Fruit fly (Drosophila melanogaster) whole organism, embryonic: Measurements from ENCODE around the gene Taf6.

Experiments
- ATbp ChIP-seq: fragments of 200-800 bp; sonication (Bioruptor generic); optimal IDR thresholded peaks from 2 replicates; lab custom pipeline; 2017; ENCODE audit warnings: missing biosample characterization, mild to moderate bottlenecking, missing genetic modification characterization, missing genetic modification reagents
- Abd-B ChIP-seq: fragments of 200-800 bp; sonication (Bioruptor generic); optimal IDR thresholded peaks from 2 replicates; lab custom pipeline; 2018; ENCODE audit warnings: missing biosample characterization, mild to moderate bottlenecking, missing genetic modification characterization, moderate library complexity
- Aef1 ChIP-seq: fragments of 200-800 bp; sonication (Bioruptor generic); IDR thresholded peaks from 3 replicates; pipeline ENCODE4 v1.3.6; 2022; ENCODE audit warnings: missing biosample characterization, missing genetic modification characterization
- CG10431 ChIP-seq: fragments of 200-800 bp; sonication (Bioruptor generic); optimal IDR thresholded peaks from 3 replicates; lab custom pipeline; 2018; ENCODE audit warnings: missing biosample characterization, mild to moderate bottlenecking, missing genetic modification characterization
- CG11093 ChIP-seq: fragments of 200-800 bp; sonication (Bioruptor generic); IDR thresholded peaks from 3 replicates; pipeline ENCODE4 v1.3.6; 2022; ENCODE audit warnings: missing biosample characterization, missing genetic modification characterization
- CG11504 ChIP-seq: fragments of 200-800 bp; sonication (Bioruptor generic); optimal IDR thresholded peaks from 3 replicates; lab custom pipeline; 2019; ENCODE audit warnings: missing biosample characterization, mild to moderate bottlenecking, missing genetic modification characterization, moderate library complexity
- CG11723 ChIP-seq: fragments of 200-800 bp; sonication (Bioruptor generic); optimal IDR thresholded peaks from 2 replicates; lab custom pipeline; 2017; ENCODE audit warnings: missing biosample characterization, mild to moderate bottlenecking, missing genetic modification characterization
- CG12104 ChIP-seq: fragments of 200-800 bp; sonication (Bioruptor generic); optimal IDR thresholded peaks from 3 replicates; lab custom pipeline; 2016; ENCODE audit warnings: missing biosample characterization, missing genetic modification characterization
- CG12155 ChIP-seq: fragments of 200-800 bp; sonication (Bioruptor generic); optimal IDR thresholded peaks from 3 replicates; lab custom pipeline; 2016; ENCODE audit warnings: missing biosample characterization, missing genetic modification characterization
- CG14710 ChIP-seq: fragments of 200-800 bp; sonication (Bioruptor generic); optimal IDR thresholded peaks from 3 replicates; lab custom pipeline; 2019; ENCODE audit warnings: missing biosample characterization, mild to moderate bottlenecking, missing genetic modification characterization, moderate library complexity
- CG17328 ChIP-seq: fragments of 200-800 bp; sonication (Bioruptor generic); IDR thresholded peaks from 2 replicates; pipeline ENCODE4 v1.3.6; 2022; ENCODE audit warnings: missing biosample characterization, missing genetic modification characterization
- CG17359 ChIP-seq: fragments of 200-800 bp; sonication (Bioruptor generic); optimal IDR thresholded peaks from 3 replicates; lab custom pipeline; 2018; ENCODE audit warnings: missing biosample characterization, mild to moderate bottlenecking, missing genetic modification characterization, moderate library complexity
- CG17829 ChIP-seq: fragments of 200-800 bp; optimal IDR thresholded peaks from 2 replicates; lab custom pipeline; 2019; ENCODE audit warnings: missing biosample characterization, mild to moderate bottlenecking, missing genetic modification characterization, moderate library complexity
- CG17912 ChIP-seq: fragments of 200-800 bp; sonication (Bioruptor generic); optimal IDR thresholded peaks from 2 replicates; lab custom pipeline; 2018; ENCODE audit warnings: missing biosample characterization, mild to moderate bottlenecking, missing genetic modification characterization
- CG33213 ChIP-seq: fragments of 200-800 bp; sonication (Bioruptor generic); optimal IDR thresholded peaks from 3 replicates; lab custom pipeline; 2016; ENCODE audit warnings: missing biosample characterization, missing genetic modification characterization
- CG3838 ChIP-seq: fragments of 200-800 bp; sonication (Bioruptor generic); optimal IDR thresholded peaks from 3 replicates; lab custom pipeline; 2016; ENCODE audit warnings: missing biosample characterization, missing genetic modification characterization
- CG43689 ChIP-seq: fragments of 200-800 bp; sonication (Bioruptor generic); IDR thresholded peaks from 2 replicates; pipeline ENCODE4 v1.3.6; 2022; ENCODE audit warnings: missing biosample characterization, missing genetic modification characterization
- CG6254 ChIP-seq: fragments of 200-800 bp; sonication (Bioruptor generic); optimal IDR thresholded peaks from 3 replicates; lab custom pipeline; 2017; ENCODE audit warnings: mild to moderate bottlenecking, missing biosample characterization, missing genetic modification reagents, missing genetic modification characterization
- CG6813 ChIP-seq: fragments of 200-800 bp; sonication (Bioruptor generic); optimal IDR thresholded peaks from 2 replicates; lab custom pipeline; 2017; ENCODE audit warnings: missing biosample characterization, missing genetic modification characterization, mild to moderate bottlenecking, moderate library complexity, missing genetic modification reagents
- CG6854 ChIP-seq: fragments of 200-800 bp; sonication (Bioruptor generic); optimal IDR thresholded peaks from 3 replicates; lab custom pipeline; 2017; ENCODE audit warnings: missing biosample characterization, mild to moderate bottlenecking, missing genetic modification characterization
- CG7928 ChIP-seq: fragments of 200-800 bp; sonication (Bioruptor generic); optimal IDR thresholded peaks from 2 replicates; lab custom pipeline; 2017; ENCODE audit warnings: missing biosample characterization, mild to moderate bottlenecking, missing genetic modification characterization
- CG9876 ChIP-seq: fragments of 200-800 bp; sonication (Bioruptor generic); optimal IDR thresholded peaks from 2 replicates; lab custom pipeline; 2016; ENCODE audit warnings: missing biosample characterization, missing genetic modification characterization
- D19A ChIP-seq: fragments of 200-800 bp; optimal IDR thresholded peaks from 3 replicates; lab custom pipeline; 2019; ENCODE audit warnings: missing biosample characterization, mild to moderate bottlenecking, missing genetic modification characterization, moderate library complexity
- D19B ChIP-seq: fragments of 200-800 bp; sonication (Bioruptor generic); optimal IDR thresholded peaks from 2 replicates; lab custom pipeline; 2017; ENCODE audit warnings: missing biosample characterization, mild to moderate bottlenecking, missing genetic modification characterization
- Drgx ChIP-seq: fragments of 200-800 bp; sonication (Bioruptor generic); IDR thresholded peaks from 2 replicates; pipeline ENCODE4 v1.3.6; 2022; ENCODE audit warnings: missing biosample characterization, missing genetic modification characterization
- Fer3 ChIP-seq: fragments of 200-800 bp; sonication (Bioruptor generic); optimal IDR thresholded peaks from 2 replicates; lab custom pipeline; 2018; ENCODE audit warnings: missing biosample characterization, mild to moderate bottlenecking, missing genetic modification characterization, moderate library complexity
- HLH54F ChIP-seq: fragments of 200-800 bp; sonication (Bioruptor generic); optimal IDR thresholded peaks from 3 replicates; lab custom pipeline; 2016; ENCODE audit warnings: missing biosample characterization, missing genetic modification characterization
- Lim3 ChIP-seq: fragments of 200-800 bp; sonication (Bioruptor generic); IDR thresholded peaks from 2 replicates; pipeline ENCODE4 v1.3.6; 2022; ENCODE audit warnings: missing biosample characterization, missing genetic modification characterization
- Mes4 ChIP-seq: fragments of 200-800 bp; sonication (Bioruptor generic); optimal IDR thresholded peaks from 2 replicates; lab custom pipeline; 2016; ENCODE audit warnings: missing biosample characterization, missing genetic modification characterization
- Oaz ChIP-seq: fragments of 200-800 bp; sonication (Bioruptor generic); IDR thresholded peaks from 2 replicates; pipeline ENCODE4 v1.3.6; 2022; ENCODE audit warnings: missing biosample characterization, missing genetic modification characterization
- Pdp1 ChIP-seq, 2 experiments: fragments of 200-800 bp; sonication (Bioruptor generic); optimal IDR thresholded peaks; 3 replicates each; lab custom pipeline; 2016; ENCODE audit warnings: missing biosample characterization in 2 of 2, missing genetic modification characterization in 2 of 2, mild to moderate bottlenecking in 1 of 2, moderate library complexity in 1 of 2
- Usf ChIP-seq: fragments of 200-800 bp; sonication (Bioruptor generic); optimal IDR thresholded peaks from 2 replicates; lab custom pipeline; 2017; ENCODE audit warnings: missing genotype, missing biosample characterization, missing genetic modification characterization
- abd-A ChIP-seq: fragments of 200-800 bp; sonication (Bioruptor generic); optimal IDR thresholded peaks from 3 replicates; lab custom pipeline; 2019; ENCODE audit warnings: missing biosample characterization, mild to moderate bottlenecking, missing genetic modification characterization, moderate library complexity
- fd64A ChIP-seq: fragments of 200-800 bp; sonication (Bioruptor generic); optimal IDR thresholded peaks from 3 replicates; lab custom pipeline; 2018; ENCODE audit warnings: missing biosample characterization, mild to moderate bottlenecking, missing genetic modification characterization
- gfzf ChIP-seq: fragments of 200-800 bp; sonication (Bioruptor generic); optimal IDR thresholded peaks from 2 replicates; lab custom pipeline; 2016; ENCODE audit warnings: missing biosample characterization, mild to moderate bottlenecking, missing genetic modification characterization, moderate library complexity
- grau ChIP-seq: fragments of 200-800 bp; optimal IDR thresholded peaks from 3 replicates; lab custom pipeline; 2019; ENCODE audit warnings: missing biosample characterization, mild to moderate bottlenecking, missing genetic modification characterization, moderate library complexity
- knrl ChIP-seq: fragments of 200-800 bp; sonication (Bioruptor generic); IDR thresholded peaks from 3 replicates; pipeline ENCODE4 v1.3.6; 2022; ENCODE audit warnings: missing biosample characterization, missing genetic modification characterization; ENCODE audit not compliant: partially characterized antibody
- lola ChIP-seq, 3 experiments: fragments of >200 bp in 2 of 3; fragments of 200-800 bp in 1 of 3; sonication (Bioruptor generic) in 1 of 3; optimal IDR thresholded peaks; 2 replicates each; lab custom pipeline; 2017 to 2019; ENCODE audit warnings: missing biosample characterization in 3 of 3, missing genetic modification characterization in 3 of 3, mild to moderate bottlenecking in 1 of 3, moderate library complexity in 1 of 3
- mld ChIP-seq: fragments of 200-800 bp; sonication (Bioruptor generic); IDR thresholded peaks from 3 replicates; pipeline ENCODE4 v1.3.6; 2022; ENCODE audit warnings: missing biosample characterization, missing genetic modification characterization; ENCODE audit not compliant: partially characterized antibody
- nau ChIP-seq: fragments of 200-800 bp; sonication (Bioruptor generic); optimal IDR thresholded peaks from 3 replicates; lab custom pipeline; 2017; ENCODE audit warnings: missing biosample characterization, mild to moderate bottlenecking, missing genetic modification characterization, missing genetic modification reagents
- pfk ChIP-seq: fragments of 200-800 bp; sonication (Bioruptor generic); optimal IDR thresholded peaks from 2 replicates; lab custom pipeline; 2018; ENCODE audit warnings: missing biosample characterization, mild to moderate bottlenecking, missing genetic modification characterization, moderate library complexity
- phol ChIP-seq: fragments of 200-800 bp; sonication (Bioruptor generic); optimal IDR thresholded peaks from 3 replicates; lab custom pipeline; 2018; ENCODE audit warnings: missing biosample characterization, mild to moderate bottlenecking, missing genetic modification characterization, moderate library complexity
- pnt ChIP-seq: fragments of 200-800 bp; sonication (Bioruptor generic); optimal IDR thresholded peaks from 3 replicates; lab custom pipeline; 2016; ENCODE audit warnings: missing biosample characterization, missing genetic modification characterization
- rib ChIP-seq: fragments of 200-800 bp; sonication (Bioruptor generic); IDR thresholded peaks from 2 replicates; pipeline ENCODE4 v1.3.6; 2022; ENCODE audit warnings: missing biosample characterization, missing genetic modification characterization
- slp2 ChIP-seq: fragments of 200-800 bp; sonication (Bioruptor generic); optimal IDR thresholded peaks from 2 replicates; lab custom pipeline; 2016; ENCODE audit warnings: missing biosample characterization, missing genetic modification characterization
- sna ChIP-seq: fragments of 200-800 bp; sonication (Bioruptor generic); IDR thresholded peaks from 2 replicates; pipeline ENCODE4 v1.3.6; 2022; ENCODE audit warnings: missing biosample characterization, missing genetic modification characterization; ENCODE audit not compliant: partially characterized antibody
- sug ChIP-seq: fragments of 200-800 bp; optimal IDR thresholded peaks from 2 replicates; lab custom pipeline; 2019; ENCODE audit warnings: missing biosample characterization, mild to moderate bottlenecking, missing genetic modification characterization, moderate library complexity
- zen2 ChIP-seq: fragments of 200-800 bp; sonication (Bioruptor generic); IDR thresholded peaks from 3 replicates; pipeline ENCODE4 v1.3.6; 2022; ENCODE audit warnings: missing biosample characterization, missing genetic modification characterization; ENCODE audit not compliant: partially characterized antibody
- zfh2 ChIP-seq: fragments of 200-800 bp; sonication (Bioruptor generic); optimal IDR thresholded peaks from 2 replicates; lab custom pipeline; 2016; ENCODE audit warnings: missing biosample characterization, missing genetic modification characterization

Taf6 gene

dm6 chr3L:19612172-19612571 is 13.3 kb downstream of the Taf6 start, which contains the start of the genes Lon and PIG-F (continued):
- TF ChIP-seq zen2 = no peak
- TF ChIP-seq CG7928 (GFP tag; lab: Kevin White, UChicago) = peak; percentile 84
- TF ChIP-seq CG6854 (GFP tag; lab: Kevin White, UChicago) = peak; percentile 95
- TF ChIP-seq pfk (GFP tag; lab: Kevin White, UChicago) = peak; percentile 77
- peak; percentile 95 for TF ChIP-seq fd64A (GFP tag; lab: Kevin White, UChicago)
- peak; percentile 97 for TF ChIP-seq CG6254 (GFP tag; lab: Kevin White, UChicago)
- peak in 1 of 3 experiments; percentile 99 for TF ChIP-seq lola (GFP tag; optimal IDR thresholded peaks at IDR 0.05; lab: Kevin White, UChicago)
- TF ChIP-seq phol = peak; percentile 99
- TF ChIP-seq zfh2 (GFP tag; lab: Kevin White, UChicago) = peak; percentile 99
- peak; percentile 96 for TF ChIP-seq Mes4 (GFP tag; lab: Kevin White, UChicago)
- TF ChIP-seq CG6813 (GFP tag; lab: Kevin White, UChicago) = peak; percentile 99
- peak; percentile 62; the same call in 1 of the 2 replicates for TF ChIP-seq sna (GFP tag; lab: Robert Waterston, UW)
- TF ChIP-seq mld (GFP tag; lab: Robert Waterston, UW) = 0 out of 3 replicates have a peak, but pooled peaks have one; percentile 15
- peak; percentile 98 for TF ChIP-seq CG11504
- TF ChIP-seq abd-A (tag; lab: Kevin White, UChicago) = no peak
- TF ChIP-seq CG17328 = peak; percentile 97
- TF ChIP-seq Drgx = peak; percentile 98
- TF ChIP-seq CG11723 (GFP tag; lab: Kevin White, UChicago) = peak; percentile 99
- TF ChIP-seq CG10431 (GFP tag; lab: Kevin White, UChicago) = peak; percentile 98
- peak; percentile 93 for TF ChIP-seq Lim3
- TF ChIP-seq grau (tag; lab: Kevin White, UChicago) = peak; percentile 99
- TF ChIP-seq pnt (GFP tag; lab: Kevin White, UChicago) = peak; percentile 98
- TF ChIP-seq Pdp1 (GFP tag; optimal IDR thresholded peaks at IDR 0.05; lab: Kevin White, UChicago) = peak; percentile 99
- peak; percentile 99 for TF ChIP-seq Abd-B (GFP tag; lab: Kevin White, UChicago)
- peak; percentile 97 for TF ChIP-seq D19B
- TF ChIP-seq HLH54F (GFP tag; lab: Kevin White, UChicago) = peak; percentile 99
- TF ChIP-seq Aef1 (GFP tag; lab: Robert Waterston, UW) = peak; percentile 99
- TF ChIP-seq knrl (GFP tag; lab: Robert Waterston, UW) = peak; percentile 84
- TF ChIP-seq Usf (GFP tag; lab: Kevin White, UChicago) = peak; percentile 99
- peak; percentile 99 for TF ChIP-seq CG17359 (tag; lab: Kevin White, UChicago)
- TF ChIP-seq CG17912 (GFP tag; lab: Kevin White, UChicago) = peak; percentile 97
- TF ChIP-seq CG9876 (GFP tag; lab: Kevin White, UChicago) = peak; percentile 94
- peak; percentile 98 for TF ChIP-seq slp2 (GFP tag; lab: Kevin White, UChicago)
- TF ChIP-seq CG43689 (GFP tag; lab: Robert Waterston, UW) = peak; percentile 94
- peak; percentile 99 for TF ChIP-seq CG14710
- peak; percentile 99 for TF ChIP-seq CG17829 (tag; lab: Kevin White, UChicago)
- TF ChIP-seq ATbp (GFP tag; lab: Kevin White, UChicago) = peak; percentile 98
- TF ChIP-seq Oaz (GFP tag; lab: Robert Waterston, UW) = peak; percentile 97
- peak; percentile 94 for TF ChIP-seq CG3838 (GFP tag; lab: Kevin White, UChicago)
- peak; percentile 99 for TF ChIP-seq Fer3 (tag; lab: Kevin White, UChicago)
- peak; percentile 99 for TF ChIP-seq CG11093
- peak; percentile 97 for TF ChIP-seq rib (GFP tag; lab: Robert Waterston, UW)
- peak; percentile 24 for TF ChIP-seq gfzf (GFP tag; lab: Kevin White, UChicago)
- TF ChIP-seq CG33213 (GFP tag; lab: Kevin White, UChicago) = peak; percentile 95
- peak; percentile 97 for TF ChIP-seq D19A (tag; lab: Kevin White, UChicago)
- peak; percentile 98 for TF ChIP-seq CG12155
- TF ChIP-seq nau (GFP tag; lab: Kevin White, UChicago) = no peak
- peak; percentile 99 for TF ChIP-seq sug
- peak; percentile 99 for TF ChIP-seq CG12104 (GFP tag; lab: Kevin White, UChicago)
